Worm (Caenorhabditis elegans): ENCODE measurements around the gene F08H9.4.

ce11 chrV:14448669-14449068 is 15.6 kb downstream of the F08H9.4 start:
- TF ChIP-seq sdz-12 (GFP tag; optimal IDR thresholded peaks at IDR 0.05) (no peak), fkh-10 (GFP tag; optimal IDR thresholded peaks at IDR 0.05) (no peak), daf-19 (GFP tag; conservative IDR thresholded peaks at IDR 0.05) (no peak), nhr-10 (tag; optimal IDR thresholded peaks at IDR 0.05) (no peak), fos-1 (tag; optimal IDR thresholded peaks at IDR 0.05) (no peak), nhr-28 (tag; optimal IDR thresholded peaks at IDR 0.05) (peak; percentile 37), dmd-6 (GFP tag; IDR thresholded peaks at IDR 0.05) (peak; percentile 26; the same call in 1 of the 2 replicates)
